Worm (Caenorhabditis elegans) whole organism, midembryonic: ENCODE data around the gene dlg-1.

ENCODE experiments used
- T22C8.4 ChIP-seq: fragments of 200-800 bp; sonication (Bioruptor generic); IDR thresholded peaks from 2 replicates; pipeline ENCODE4 v1.3.6; 2022; ENCODE audit warnings: missing genetic modification characterization, missing compliant biosample characterization
- cog-1 ChIP-seq: sonication (generic microtip); optimal IDR thresholded peaks from 2 replicates; lab custom pipeline; 2016; ENCODE audit warnings: missing genetic modification characterization, missing compliant biosample characterization
- flt-1 ChIP-seq: fragments of 200-800 bp; sonication (Bioruptor generic); IDR thresholded peaks from 2 replicates; pipeline ENCODE4 v1.3.6; 2022; ENCODE audit warnings: missing genetic modification characterization, missing compliant biosample characterization
- klf-2 ChIP-seq: fragments of 200-800 bp; sonication (Bioruptor generic); conservative IDR thresholded peaks from 2 replicates; pipeline ENCODE4 v1.3.6; 2022; ENCODE audit warnings: missing genetic modification reagents, missing genetic modification characterization, missing compliant biosample characterization
- med-1 ChIP-seq: sonication (generic microtip); optimal IDR thresholded peaks from 2 replicates; lab custom pipeline; 2017; ENCODE audit warnings: missing genetic modification characterization, mild to moderate bottlenecking, missing compliant biosample characterization, antibody characterized with exemption, missing genetic modification reagents; ENCODE audit not compliant: insufficient read depth
- ref-1 ChIP-seq: fragments of 200-800 bp; sonication (Bioruptor generic); conservative IDR thresholded peaks from 2 replicates; pipeline ENCODE4 v1.3.6; 2022; ENCODE audit warnings: missing genetic modification reagents, missing genetic modification characterization, missing compliant biosample characterization
- tab-1 ChIP-seq: fragments of 200-800 bp; sonication (Bioruptor generic); IDR thresholded peaks from 2 replicates; pipeline ENCODE4 v1.3.6; 2022; ENCODE audit warnings: missing genetic modification characterization, missing compliant biosample characterization
- ztf-23 ChIP-seq: fragments of 200-800 bp; sonication (Bioruptor generic); IDR thresholded peaks from 2 replicates; pipeline ENCODE4 v1.3.6; 2022; ENCODE audit warnings: missing genetic modification reagents, missing genetic modification characterization, missing compliant biosample characterization
- ztf-29 ChIP-seq: fragments of 200-800 bp; sonication (Bioruptor generic); IDR thresholded peaks from 2 replicates; pipeline ENCODE4 v1.3.6; 2022; ENCODE audit warnings: missing genetic modification reagents, missing genetic modification characterization, missing compliant biosample characterization

Gene dlg-1

ce11 chrX:5477597-5477996 is 1.9 kb upstream of the dlg-1 start:
- TF ChIP-seq cog-1 (tag; lab: Kevin White, UChicago) (no peak), tab-1 (no peak), med-1 (no peak), ztf-29 (GFP tag; lab: Robert Waterston, UW) (no peak), T22C8.4 (GFP tag; lab: Robert Waterston, UW) (no peak), flt-1 (GFP tag; lab: Robert Waterston, UW) (no peak), ztf-23 (GFP tag; lab: Robert Waterston, UW) (no peak), klf-2 (GFP tag; lab: Robert Waterston, UW) (no peak), ref-1 (GFP tag; lab: Robert Waterston, UW) (no peak)

- TF ChIP-seq tab-1: no peak
- no peak for TF ChIP-seq ztf-29 (GFP tag; lab: Robert Waterston, UW)
- no peak for TF ChIP-seq T22C8.4 (GFP tag; lab: Robert Waterston, UW)
- no peak for TF ChIP-seq med-1
- no peak for TF ChIP-seq flt-1 (GFP tag; lab: Robert Waterston, UW)
- no peak for TF ChIP-seq ztf-23 (GFP tag; lab: Robert Waterston, UW)
- TF ChIP-seq ref-1 (GFP tag; lab: Robert Waterston, UW): no peak
- TF ChIP-seq klf-2 (GFP tag; lab: Robert Waterston, UW): no peak
- TF ChIP-seq cog-1 (tag; lab: Kevin White, UChicago): no peak
Measured at ce11 chrX:5478875-5479274, 625 bp upstream of the dlg-1 start.

ce11 chrX:5479876-5480580 is 528 bp downstream of the dlg-1 start:
- 0 out of 2 replicates have a peak, but pooled peaks have one; percentile 35 for TF ChIP-seq ztf-23 (GFP tag; lab: Robert Waterston, UW)
- TF ChIP-seq cog-1 (tag; lab: Kevin White, UChicago): peak; percentile 67
- TF ChIP-seq ref-1 (GFP tag; lab: Robert Waterston, UW): no peak
- 0 out of 2 replicates have a peak, but pooled peaks have one; percentile 53 for TF ChIP-seq tab-1

- TF ChIP-seq flt-1 (GFP tag; lab: Robert Waterston, UW) (peak; percentile 51), cog-1 (tag; lab: Kevin White, UChicago) (no peak), T22C8.4 (GFP tag; lab: Robert Waterston, UW) (peak; percentile 60; the same call in 1 of the 2 replicates), ztf-29 (GFP tag; lab: Robert Waterston, UW) (no peak), tab-1 (no peak), klf-2 (GFP tag; lab: Robert Waterston, UW) (no peak)
Measured at ce11 chrX:5485284-5485927, 5.9 kb downstream of the dlg-1 start.

ce11 chrX:5485931-5486537 is 6.5 kb downstream of the dlg-1 start, which contains the start of gene C25F6.1:
C25F6.1 (plus strand) TSS chrX:5486487.
- TF ChIP-seq ztf-29 (GFP tag; lab: Robert Waterston, UW): no peak

ce11 chrX:5488867-5489266 is 9.4 kb downstream of the dlg-1 start:
- TF ChIP-seq flt-1 (GFP tag; lab: Robert Waterston, UW) (no peak), ref-1 (GFP tag; lab: Robert Waterston, UW) (no peak), tab-1 (no peak), klf-2 (GFP tag; lab: Robert Waterston, UW) (no peak), ztf-29 (GFP tag; lab: Robert Waterston, UW) (no peak), cog-1 (tag; lab: Kevin White, UChicago) (no peak), ztf-23 (GFP tag; lab: Robert Waterston, UW) (no peak)

- no peak for TF ChIP-seq med-1
- TF ChIP-seq cog-1 (tag; lab: Kevin White, UChicago): no peak
Measured at ce11 chrX:5489538-5489937, 10.0 kb downstream of the dlg-1 start, which contains the start of gene F55D1.1. F55D1.1 (plus strand) TSS chrX:5489838.

ce11 chrX:5492820-5493382 is 13.4 kb downstream of the dlg-1 start, which contains the start of the genes bus-8A and bus-8B:
bus-8A (plus strand) TSS chrX:5492915.
bus-8B (plus strand) TSS chrX:5493332.
- TF ChIP-seq ztf-29 (GFP tag; lab: Robert Waterston, UW) (no peak), cog-1 (tag; lab: Kevin White, UChicago) (no peak)

- TF ChIP-seq ref-1 (GFP tag; lab: Robert Waterston, UW): no peak
- TF ChIP-seq flt-1 (GFP tag; lab: Robert Waterston, UW): no peak
- no peak for TF ChIP-seq tab-1
- TF ChIP-seq ztf-23 (GFP tag; lab: Robert Waterston, UW): no peak
- TF ChIP-seq med-1: no peak
- TF ChIP-seq ztf-29 (GFP tag; lab: Robert Waterston, UW): no peak
Measured at ce11 chrX:5505148-5505547, 25.6 kb downstream of the dlg-1 start, which contains the start of gene T23F2.2. T23F2.2 (minus strand) TSS chrX:5505248.

- no peak for TF ChIP-seq ztf-29 (GFP tag; lab: Robert Waterston, UW)
- TF ChIP-seq med-1: no peak
- TF ChIP-seq T22C8.4 (GFP tag; lab: Robert Waterston, UW): no peak
- no peak for TF ChIP-seq ref-1 (GFP tag; lab: Robert Waterston, UW)
- TF ChIP-seq flt-1 (GFP tag; lab: Robert Waterston, UW): no peak
- TF ChIP-seq cog-1 (tag; lab: Kevin White, UChicago): no peak
- TF ChIP-seq tab-1: no peak
Measured at ce11 chrX:5506432-5506977, 27.0 kb downstream of the dlg-1 start.
